Worm (Caenorhabditis elegans): ENCODE data around the gene F31F4.1.

ce11 chrV:664337-664847 lies 19.5 kb upstream of the F31F4.1 start, which contains the start of the genes F31F4.11 and srh-266:
- TF ChIP-seq pes-1 (GFP tag; IDR thresholded peaks at IDR 0.05) = no peak
- no peak for TF ChIP-seq ama-1 (optimal IDR thresholded peaks at IDR 0.05)
- no peak for TF ChIP-seq tbx-37 (GFP tag; conservative IDR thresholded peaks at IDR 0.05)
- no peak for TF ChIP-seq hnd-1 (tag; optimal IDR thresholded peaks at IDR 0.05)
- TF ChIP-seq tbx-11 (GFP tag; IDR thresholded peaks at IDR 0.05) = no peak
- no peak for TF ChIP-seq B0310.2 (tag; optimal IDR thresholded peaks at IDR 0.05)
- TF ChIP-seq tra-4 (tag; optimal IDR thresholded peaks at IDR 0.05) = no peak
